Worm (Caenorhabditis elegans) whole organism, late embryonic: Measurements from ENCODE around the gene B0546.4.
"Not testable (repeated sequence)": the region's sequence is repeated elsewhere in the genome, so short reads cannot be mapped to it uniquely, and the experiment has no call there.

Source experiments
- C08G9.2 ChIP-seq: sonication (generic microtip); optimal IDR thresholded peaks from 2 replicates; lab custom pipeline; 2016; ENCODE audit warnings: mild to moderate bottlenecking, missing genetic modification characterization, moderate library complexity, missing compliant biosample characterization
- F13H6.1 ChIP-seq: sonication (generic microtip); optimal IDR thresholded peaks from 2 replicates; lab custom pipeline; 2016; ENCODE audit warnings: missing genetic modification characterization, missing compliant biosample characterization
- K09A11.1 ChIP-seq: sonication (generic microtip); optimal IDR thresholded peaks from 2 replicates; lab custom pipeline; 2017; ENCODE audit warnings: antibody characterized with exemption, mild to moderate bottlenecking, missing genetic modification characterization, missing compliant biosample characterization; ENCODE audit not compliant: insufficient read depth
- ahr-1 ChIP-seq: sonication (generic microtip); optimal IDR thresholded peaks from 2 replicates; lab custom pipeline; 2016; ENCODE audit warnings: missing genetic modification characterization, missing compliant biosample characterization
- ama-1 ChIP-seq: fragments of 150-350 bp; optimal IDR thresholded peaks from 2 replicates; lab custom pipeline; 2014
- ceh-18 ChIP-seq: sonication (generic microtip); optimal IDR thresholded peaks from 2 replicates; lab custom pipeline; 2016; ENCODE audit warnings: missing genetic modification characterization, missing compliant biosample characterization
- ceh-2 ChIP-seq: sonication (generic microtip); optimal IDR thresholded peaks from 2 replicates; lab custom pipeline; 2016; ENCODE audit warnings: missing genotype, missing genetic modification characterization, missing compliant biosample characterization
- ceh-24 ChIP-seq: sonication (generic microtip); optimal IDR thresholded peaks from 2 replicates; lab custom pipeline; 2016; ENCODE audit warnings: mild to moderate bottlenecking, missing genetic modification characterization, missing compliant biosample characterization
- ceh-31 ChIP-seq: sonication (generic microtip); optimal IDR thresholded peaks from 2 replicates; lab custom pipeline; 2016; ENCODE audit warnings: missing genetic modification characterization, missing compliant biosample characterization
- ceh-34 ChIP-seq: sonication (generic microtip); optimal IDR thresholded peaks from 2 replicates; lab custom pipeline; 2016; ENCODE audit warnings: mild to moderate bottlenecking, missing genetic modification characterization, missing compliant biosample characterization
- ceh-48 ChIP-seq: sonication (generic microtip); optimal IDR thresholded peaks from 2 replicates; lab custom pipeline; 2016; ENCODE audit warnings: missing genetic modification characterization, inconsistent platforms, missing compliant biosample characterization
- ceh-6 ChIP-seq: fragments of 200-800 bp; sonication (Bioruptor generic); optimal IDR thresholded peaks from 2 replicates; lab custom pipeline; 2018; ENCODE audit warnings: mild to moderate bottlenecking, missing genetic modification characterization, missing compliant biosample characterization
- che-1 ChIP-seq: sonication (generic microtip); optimal IDR thresholded peaks from 2 replicates; lab custom pipeline; 2016; ENCODE audit warnings: mild to moderate bottlenecking, missing genetic modification characterization, missing compliant biosample characterization
- dmd-4 ChIP-seq: sonication (generic microtip); optimal IDR thresholded peaks from 2 replicates; lab custom pipeline; 2016; ENCODE audit warnings: borderline replicate concordance, missing genetic modification characterization, missing compliant biosample characterization
- dve-1 ChIP-seq: sonication (generic microtip); optimal IDR thresholded peaks from 2 replicates; lab custom pipeline; 2017; ENCODE audit warnings: antibody characterized with exemption, mild to moderate bottlenecking, missing genetic modification characterization, missing compliant biosample characterization
- fkh-10 ChIP-seq: fragments of 150-350 bp; optimal IDR thresholded peaks from 2 replicates; lab custom pipeline; 2014; ENCODE audit warnings: missing biosample characterization, missing genetic modification reagents, missing genetic modification characterization
- hlh-30 ChIP-seq: sonication (generic microtip); optimal IDR thresholded peaks from 2 replicates; lab custom pipeline; 2017; ENCODE audit warnings: antibody characterized with exemption, missing genetic modification characterization, missing compliant biosample characterization; ENCODE audit not compliant: insufficient read depth
- hlh-8 ChIP-seq: sonication (generic microtip); optimal IDR thresholded peaks from 2 replicates; lab custom pipeline; 2016; ENCODE audit warnings: missing genotype, missing genetic modification characterization, missing compliant biosample characterization
- madf-2 ChIP-seq: sonication (generic microtip); optimal IDR thresholded peaks from 2 replicates; lab custom pipeline; 2017; ENCODE audit warnings: missing genetic modification characterization, missing compliant biosample characterization
- nfya-1 ChIP-seq: sonication (generic microtip); optimal IDR thresholded peaks from 2 replicates; lab custom pipeline; 2017; ENCODE audit warnings: missing genetic modification characterization, mild to moderate bottlenecking, missing compliant biosample characterization, antibody characterized with exemption, moderate library complexity
- npax-4 ChIP-seq: sonication (generic microtip); optimal IDR thresholded peaks from 2 replicates; lab custom pipeline; 2016; ENCODE audit warnings: missing genetic modification characterization, missing compliant biosample characterization
- pha-2 ChIP-seq: sonication (generic microtip); optimal IDR thresholded peaks from 2 replicates; lab custom pipeline; 2017; ENCODE audit warnings: mild to moderate bottlenecking, missing genetic modification characterization, missing compliant biosample characterization
- pha-4 ChIP-seq: fragments of 150-350 bp; optimal IDR thresholded peaks from 2 replicates; lab custom pipeline; 2018; ENCODE audit warnings: missing biosample characterization, missing genetic modification reagents, missing genetic modification characterization
- pqm-1 ChIP-seq: sonication (generic microtip); optimal IDR thresholded peaks from 2 replicates; lab custom pipeline; 2016; ENCODE audit warnings: missing genetic modification characterization, missing compliant biosample characterization
- rnt-1 ChIP-seq: sonication (generic microtip); optimal IDR thresholded peaks from 2 replicates; lab custom pipeline; 2016; ENCODE audit warnings: missing genetic modification characterization, missing compliant biosample characterization
- tbx-2 ChIP-seq: sonication (generic microtip); optimal IDR thresholded peaks from 2 replicates; lab custom pipeline; 2016; ENCODE audit warnings: missing genetic modification characterization, missing compliant biosample characterization
- tbx-7 ChIP-seq: sonication (generic microtip); optimal IDR thresholded peaks from 2 replicates; lab custom pipeline; 2016; ENCODE audit warnings: missing genotype, missing genetic modification characterization, missing compliant biosample characterization
- unc-42 ChIP-seq: sonication (generic microtip); optimal IDR thresholded peaks from 2 replicates; lab custom pipeline; 2016; ENCODE audit warnings: missing genotype, missing genetic modification characterization, missing compliant biosample characterization
- unc-55 ChIP-seq: sonication (generic microtip); optimal IDR thresholded peaks from 2 replicates; lab custom pipeline; 2017; ENCODE audit warnings: missing biosample characterization, missing genetic modification reagents, missing genetic modification characterization
- zip-5 ChIP-seq: sonication (generic microtip); optimal IDR thresholded peaks from 2 replicates; lab custom pipeline; 2016; ENCODE audit warnings: missing genetic modification characterization, missing compliant biosample characterization
- ztf-16 ChIP-seq: sonication (generic microtip); optimal IDR thresholded peaks from 2 replicates; lab custom pipeline; 2017; ENCODE audit warnings: missing genetic modification characterization, missing compliant biosample characterization

B0546.4 gene

ce11 chrIV:3394066-3394465 is 10.1 kb upstream of the B0546.4 start, which contains the start of gene C04C3.4:
Gene C04C3.4 (plus strand): TSS chrIV:3394366.
- TF ChIP-seq fkh-10 (GFP tag; lab: Kevin White, UChicago); zip-5 (tag; lab: Kevin White, UChicago); K09A11.1 (tag; lab: Kevin White, UChicago): not testable (repeated sequence)
- TF ChIP-seq, all 69 proteins: peak for 0; not testable (repeated sequence) for 69

- not testable (repeated sequence) for TF ChIP-seq rnt-1 (tag; lab: Kevin White, UChicago); che-1; ceh-18 (tag; lab: Kevin White, UChicago)
These were observed 6.1 kb upstream of the B0546.4 start, which contains the start of gene B0546.5 for ce11 chrIV:3389999-3390398. Gene B0546.5 (minus strand): TSS chrIV:3390099.

- TF ChIP-seq ama-1 (lab: Kevin White, UChicago) = no peak
- no peak for TF ChIP-seq ztf-16 (tag; lab: Kevin White, UChicago)
- no peak for TF ChIP-seq ceh-24 (tag; lab: Kevin White, UChicago)
- no peak for TF ChIP-seq ahr-1 (tag; lab: Kevin White, UChicago)
- TF ChIP-seq madf-2 (tag; lab: Kevin White, UChicago) = no peak
- TF ChIP-seq tbx-7 (tag; lab: Kevin White, UChicago) = no peak
- TF ChIP-seq rnt-1 (tag; lab: Kevin White, UChicago) = no peak
- no peak for TF ChIP-seq dmd-4 (tag; lab: Kevin White, UChicago)
- TF ChIP-seq, all 69 proteins: peak for 0
These were observed 2.8 kb upstream of the B0546.4 start for ce11 chrIV:3386504-3387290.

- peak; percentile 28 for TF ChIP-seq nfya-1 (tag; lab: Kevin White, UChicago)
- TF ChIP-seq ceh-24 (tag; lab: Kevin White, UChicago) = no peak
- no peak for TF ChIP-seq npax-4 (tag; lab: Kevin White, UChicago)
- TF ChIP-seq hlh-30 = peak; percentile 91
These were observed 1.6 kb upstream of the B0546.4 start, which contains the start of gene mai-2 for ce11 chrIV:3385337-3386215. Gene mai-2 (plus strand): TSS chrIV:3385910.

- TF ChIP-seq tbx-2 (tag; lab: Kevin White, UChicago) (peak; percentile 56), ceh-2 (tag; lab: Kevin White, UChicago) (peak; percentile 44), pha-2 (tag; lab: Kevin White, UChicago) (no peak), ceh-34 (peak; percentile 79), pqm-1 (tag; lab: Kevin White, UChicago) (peak; percentile 5), dve-1 (tag; lab: Kevin White, UChicago) (no peak), unc-55 (GFP tag; lab: Kevin White, UChicago) (peak; percentile 47), hlh-8 (tag; lab: Kevin White, UChicago) (peak; percentile 43), npax-4 (tag; lab: Kevin White, UChicago) (no peak), ceh-31 (tag; lab: Kevin White, UChicago) (peak; percentile 78), rnt-1 (tag; lab: Kevin White, UChicago) (peak; percentile 65), C08G9.2 (peak; percentile 37), madf-2 (tag; lab: Kevin White, UChicago) (no peak), ceh-6 (no peak), pha-4 (no peak), hlh-30 (peak; percentile 99), F13H6.1 (tag; lab: Kevin White, UChicago) (no peak), unc-42 (tag; lab: Kevin White, UChicago) (peak; percentile 88), nfya-1 (tag; lab: Kevin White, UChicago) (peak; percentile 85), ceh-18 (tag; lab: Kevin White, UChicago) (peak; percentile 77), ceh-48 (tag; lab: Kevin White, UChicago) (peak; percentile 10)
- TF ChIP-seq, all 69 proteins: peak for 14
These were observed 646 bp upstream of the B0546.4 start for ce11 chrIV:3384593-3384992.
